Worm (Caenorhabditis elegans) whole organism, mixed stage, embryonic: ENCODE data around the gene F16G10.11.

Experiments used
- bed-3 ChIP-seq: fragments of 200-800 bp; sonication (Bioruptor generic); optimal IDR thresholded peaks from 3 replicates; lab custom pipeline; 2018; ENCODE audit warnings: mild to moderate bottlenecking, missing genetic modification characterization, moderate library complexity, missing compliant biosample characterization
- ceh-83 ChIP-seq: fragments of 200-800 bp; sonication (Bioruptor generic); optimal IDR thresholded peaks from 2 replicates; lab custom pipeline; 2018; ENCODE audit warnings: mild to moderate bottlenecking, missing genetic modification characterization, missing compliant biosample characterization
- ham-2 ChIP-seq: fragments of 200-800 bp; sonication (Bioruptor generic); optimal IDR thresholded peaks from 2 replicates; lab custom pipeline; 2018; ENCODE audit warnings: mild to moderate bottlenecking, missing genetic modification characterization, missing compliant biosample characterization
- lin-13 ChIP-seq: fragments of 150-350 bp; optimal IDR thresholded peaks from 2 replicates; lab custom pipeline; 2014; ENCODE audit warnings: missing biosample characterization, missing genetic modification characterization
- nhr-12 ChIP-seq: fragments of 150-350 bp; optimal IDR thresholded peaks from 2 replicates; lab custom pipeline; 2014; ENCODE audit warnings: missing biosample characterization, missing genetic modification characterization
- nhr-237 ChIP-seq: fragments of 150-350 bp; optimal IDR thresholded peaks from 2 replicates; lab custom pipeline; 2014; ENCODE audit warnings: missing biosample characterization, missing genetic modification characterization
- nhr-28 ChIP-seq: fragments of 150-350 bp; optimal IDR thresholded peaks from 2 replicates; lab custom pipeline; 2014; ENCODE audit warnings: missing biosample characterization, missing genetic modification characterization
- pha-4 ChIP-seq: fragments of 150-350 bp; optimal IDR thresholded peaks from 2 replicates; lab custom pipeline; 2018; ENCODE audit warnings: missing biosample characterization, missing genetic modification reagents, missing genetic modification characterization
- sem-2 ChIP-seq: fragments of 200-800 bp; sonication (Bioruptor generic); optimal IDR thresholded peaks from 2 replicates; lab custom pipeline; 2018; ENCODE audit warnings: mild to moderate bottlenecking, missing genetic modification characterization, missing compliant biosample characterization
- snpc-4 ChIP-seq: fragments of 150-350 bp; optimal IDR thresholded peaks from 2 replicates; lab custom pipeline; 2014; ENCODE audit warnings: missing biosample characterization, missing genetic modification characterization
- unc-39 ChIP-seq: fragments of 150-350 bp; optimal IDR thresholded peaks from 2 replicates; lab custom pipeline; 2014; ENCODE audit warnings: missing biosample characterization, missing genetic modification characterization
- unc-62 ChIP-seq: fragments of 150-350 bp; optimal IDR thresholded peaks from 2 replicates; lab custom pipeline; 2014; ENCODE audit warnings: missing biosample characterization, missing genetic modification reagents, missing genetic modification characterization

ce11 chrII:2421185-2421584 lies 27.5 kb upstream of the F16G10.11 start:
- TF ChIP-seq pha-4, result no peak
- no peak for TF ChIP-seq nhr-237
- TF ChIP-seq lin-13, result no peak
- TF ChIP-seq ham-2 (GFP tag; lab: Kevin White, UChicago), result no peak
- TF ChIP-seq unc-39, result no peak
- TF ChIP-seq snpc-4 (tag; lab: Kevin White, UChicago), result no peak
- TF ChIP-seq ceh-83, result no peak
- TF ChIP-seq bed-3 (GFP tag; lab: Kevin White, UChicago), result no peak
- no peak for TF ChIP-seq nhr-12 (tag; lab: Kevin White, UChicago)
- no peak for TF ChIP-seq sem-2 (GFP tag; lab: Kevin White, UChicago)
- no peak for TF ChIP-seq nhr-28 (tag; lab: Kevin White, UChicago)
- no peak for TF ChIP-seq unc-62 (GFP tag; lab: Kevin White, UChicago)
